Worm (Caenorhabditis elegans): Measurements from ENCODE around the gene T22D1.5.

- TF ChIP-seq mdl-1 (tag; optimal IDR thresholded peaks at IDR 0.05): no peak
- peak; percentile 62 for TF ChIP-seq nhr-25 (tag; optimal IDR thresholded peaks at IDR 0.05)
- TF ChIP-seq R02D3.7 (tag; optimal IDR thresholded peaks at IDR 0.05): no peak
- TF ChIP-seq unc-55 (GFP tag; optimal IDR thresholded peaks at IDR 0.05): no peak
- no peak for TF ChIP-seq nhr-12 (tag; optimal IDR thresholded peaks at IDR 0.05)
- no peak for TF ChIP-seq unc-62 (GFP tag; optimal IDR thresholded peaks at IDR 0.05)
- no peak for TF ChIP-seq fos-1 (tag; optimal IDR thresholded peaks at IDR 0.05)
- TF ChIP-seq nhr-11 (tag; optimal IDR thresholded peaks at IDR 0.05): no peak
- TF ChIP-seq aly-2 (tag; optimal IDR thresholded peaks at IDR 0.05): no peak
- no peak for TF ChIP-seq zag-1 (tag; optimal IDR thresholded peaks at IDR 0.05)
- no peak for TF ChIP-seq ama-1 (optimal IDR thresholded peaks at IDR 0.05)
- TF ChIP-seq sma-9 (GFP tag; optimal IDR thresholded peaks at IDR 0.05): no peak
- no peak for TF ChIP-seq sma-9 (tag; optimal IDR thresholded peaks at IDR 0.05)
These were observed 2.3 kb downstream of the T22D1.5 start, which contains the start of the genes T22D1.17 and T22D1.8 for ce11 chrIV:6905947-6906489.
